Worm (Caenorhabditis elegans) whole organism, late embryonic: ENCODE measurements around the gene F09F9.3.

Experiments used
- C38D4.7 ChIP-seq: fragments of 200-800 bp; sonication (Bioruptor generic); optimal IDR thresholded peaks from 2 replicates; lab custom pipeline; 2018; ENCODE audit warnings: mild to moderate bottlenecking, missing genetic modification characterization, moderate library complexity, missing compliant biosample characterization
- K02D7.2 ChIP-seq: sonication (generic microtip); optimal IDR thresholded peaks from 2 replicates; lab custom pipeline; 2017; ENCODE audit warnings: mild to moderate bottlenecking, missing genetic modification characterization, missing compliant biosample characterization
- K09A11.1 ChIP-seq: sonication (generic microtip); optimal IDR thresholded peaks from 2 replicates; lab custom pipeline; 2017; ENCODE audit warnings: antibody characterized with exemption, mild to moderate bottlenecking, missing genetic modification characterization, missing compliant biosample characterization; ENCODE audit not compliant: insufficient read depth
- T23F11.4 ChIP-seq: fragments of 200-800 bp; sonication (Bioruptor generic); optimal IDR thresholded peaks from 2 replicates; lab custom pipeline; 2018; ENCODE audit warnings: mild to moderate bottlenecking, missing genetic modification characterization, missing compliant biosample characterization
- ceh-14 ChIP-seq: sonication (generic microtip); optimal IDR thresholded peaks from 2 replicates; lab custom pipeline; 2016; ENCODE audit warnings: missing genotype, missing genetic modification characterization, missing compliant biosample characterization
- ceh-18 ChIP-seq: sonication (generic microtip); optimal IDR thresholded peaks from 2 replicates; lab custom pipeline; 2016; ENCODE audit warnings: missing genetic modification characterization, missing compliant biosample characterization
- ceh-2 ChIP-seq: sonication (generic microtip); optimal IDR thresholded peaks from 2 replicates; lab custom pipeline; 2016; ENCODE audit warnings: missing genotype, missing genetic modification characterization, missing compliant biosample characterization
- ceh-22 ChIP-seq: sonication (generic microtip); optimal IDR thresholded peaks from 2 replicates; lab custom pipeline; 2017; ENCODE audit warnings: missing biosample characterization, missing genetic modification characterization
- ceh-30 ChIP-seq: fragments of 150-350 bp; optimal IDR thresholded peaks from 2 replicates; lab custom pipeline; 2014; ENCODE audit warnings: missing biosample characterization, missing genetic modification characterization
- ceh-31 ChIP-seq: sonication (generic microtip); optimal IDR thresholded peaks from 2 replicates; lab custom pipeline; 2016; ENCODE audit warnings: missing genetic modification characterization, missing compliant biosample characterization
- ceh-45 ChIP-seq: fragments of 200-800 bp; sonication (Bioruptor generic); IDR thresholded peaks from 2 replicates; pipeline ENCODE4 v1.3.6; 2022; ENCODE audit warnings: missing genetic modification reagents, missing genetic modification characterization, missing compliant biosample characterization
- ceh-6 ChIP-seq: fragments of 200-800 bp; sonication (Bioruptor generic); optimal IDR thresholded peaks from 2 replicates; lab custom pipeline; 2018; ENCODE audit warnings: mild to moderate bottlenecking, missing genetic modification characterization, missing compliant biosample characterization
- che-1 ChIP-seq: sonication (generic microtip); optimal IDR thresholded peaks from 2 replicates; lab custom pipeline; 2016; ENCODE audit warnings: mild to moderate bottlenecking, missing genetic modification characterization, missing compliant biosample characterization
- dmd-4 ChIP-seq: sonication (generic microtip); optimal IDR thresholded peaks from 2 replicates; lab custom pipeline; 2016; ENCODE audit warnings: borderline replicate concordance, missing genetic modification characterization, missing compliant biosample characterization
- dve-1 ChIP-seq: sonication (generic microtip); optimal IDR thresholded peaks from 2 replicates; lab custom pipeline; 2017; ENCODE audit warnings: antibody characterized with exemption, mild to moderate bottlenecking, missing genetic modification characterization, missing compliant biosample characterization
- elt-2 ChIP-seq: sonication (generic microtip); optimal IDR thresholded peaks from 2 replicates; lab custom pipeline; 2016; ENCODE audit warnings: missing genetic modification reagents, missing genetic modification characterization, missing compliant biosample characterization
- eyg-1 ChIP-seq: sonication (generic microtip); optimal IDR thresholded peaks from 2 replicates; lab custom pipeline; 2016; ENCODE audit warnings: missing genotype, missing genetic modification characterization, missing compliant biosample characterization
- fax-1 ChIP-seq: sonication (generic microtip); optimal IDR thresholded peaks from 2 replicates; lab custom pipeline; 2016; ENCODE audit warnings: missing genotype, missing genetic modification characterization, missing compliant biosample characterization
- gmeb-2 ChIP-seq: sonication (generic microtip); optimal IDR thresholded peaks from 2 replicates; lab custom pipeline; 2016; ENCODE audit warnings: missing genetic modification characterization, inconsistent platforms, missing compliant biosample characterization
- hlh-8 ChIP-seq: sonication (generic microtip); optimal IDR thresholded peaks from 2 replicates; lab custom pipeline; 2016; ENCODE audit warnings: missing genotype, missing genetic modification characterization, missing compliant biosample characterization
- lim-6 ChIP-seq: sonication (generic microtip); optimal IDR thresholded peaks from 2 replicates; lab custom pipeline; 2016; ENCODE audit warnings: missing genetic modification characterization, missing compliant biosample characterization
- madf-2 ChIP-seq: sonication (generic microtip); optimal IDR thresholded peaks from 2 replicates; lab custom pipeline; 2017; ENCODE audit warnings: missing genetic modification characterization, missing compliant biosample characterization
- mec-3 ChIP-seq: sonication (generic microtip); optimal IDR thresholded peaks from 2 replicates; lab custom pipeline; 2016; ENCODE audit warnings: borderline replicate concordance, missing genetic modification characterization, missing compliant biosample characterization
- nfya-1 ChIP-seq: sonication (generic microtip); optimal IDR thresholded peaks from 2 replicates; lab custom pipeline; 2017; ENCODE audit warnings: missing genetic modification characterization, mild to moderate bottlenecking, missing compliant biosample characterization, antibody characterized with exemption, moderate library complexity
- nhr-11 ChIP-seq: fragments of 150-350 bp; optimal IDR thresholded peaks from 2 replicates; lab custom pipeline; 2014; ENCODE audit warnings: missing biosample characterization, missing genetic modification characterization
- nhr-232 ChIP-seq: sonication (generic microtip); optimal IDR thresholded peaks from 2 replicates; lab custom pipeline; 2016; ENCODE audit warnings: missing genetic modification characterization, missing compliant biosample characterization
- odd-2 ChIP-seq: sonication (generic microtip); optimal IDR thresholded peaks from 2 replicates; lab custom pipeline; 2017; ENCODE audit warnings: antibody characterized with exemption, mild to moderate bottlenecking, missing genetic modification characterization, missing compliant biosample characterization
- pag-3 ChIP-seq: sonication (generic microtip); optimal IDR thresholded peaks from 2 replicates; lab custom pipeline; 2016; ENCODE audit warnings: missing compliant biosample characterization, missing genetic modification characterization, borderline replicate concordance
- pha-2 ChIP-seq: sonication (generic microtip); optimal IDR thresholded peaks from 2 replicates; lab custom pipeline; 2017; ENCODE audit warnings: mild to moderate bottlenecking, missing genetic modification characterization, missing compliant biosample characterization
- pha-4 ChIP-seq: fragments of 150-350 bp; optimal IDR thresholded peaks from 2 replicates; lab custom pipeline; 2018; ENCODE audit warnings: missing biosample characterization, missing genetic modification reagents, missing genetic modification characterization
- rnt-1 ChIP-seq: sonication (generic microtip); optimal IDR thresholded peaks from 2 replicates; lab custom pipeline; 2016; ENCODE audit warnings: missing genetic modification characterization, missing compliant biosample characterization
- sox-2 ChIP-seq: fragments of 200-800 bp; sonication (Bioruptor generic); IDR thresholded peaks from 2 replicates; pipeline ENCODE4 v1.3.6; 2022; ENCODE audit warnings: missing genetic modification reagents, missing genetic modification characterization, missing compliant biosample characterization
- sox-4 ChIP-seq: sonication (generic microtip); optimal IDR thresholded peaks from 2 replicates; lab custom pipeline; 2017; ENCODE audit warnings: mild to moderate bottlenecking, missing genetic modification characterization, inconsistent platforms, missing compliant biosample characterization
- tbx-2 ChIP-seq: sonication (generic microtip); optimal IDR thresholded peaks from 2 replicates; lab custom pipeline; 2016; ENCODE audit warnings: missing genetic modification characterization, missing compliant biosample characterization
- tbx-7 ChIP-seq: sonication (generic microtip); optimal IDR thresholded peaks from 2 replicates; lab custom pipeline; 2016; ENCODE audit warnings: missing genotype, missing genetic modification characterization, missing compliant biosample characterization
- unc-42 ChIP-seq: sonication (generic microtip); optimal IDR thresholded peaks from 2 replicates; lab custom pipeline; 2016; ENCODE audit warnings: missing genotype, missing genetic modification characterization, missing compliant biosample characterization
- zip-5 ChIP-seq: sonication (generic microtip); optimal IDR thresholded peaks from 2 replicates; lab custom pipeline; 2016; ENCODE audit warnings: missing genetic modification characterization, missing compliant biosample characterization
- ztf-16 ChIP-seq: sonication (generic microtip); optimal IDR thresholded peaks from 2 replicates; lab custom pipeline; 2017; ENCODE audit warnings: missing genetic modification characterization, missing compliant biosample characterization

The F09F9.3 gene

DNA sequence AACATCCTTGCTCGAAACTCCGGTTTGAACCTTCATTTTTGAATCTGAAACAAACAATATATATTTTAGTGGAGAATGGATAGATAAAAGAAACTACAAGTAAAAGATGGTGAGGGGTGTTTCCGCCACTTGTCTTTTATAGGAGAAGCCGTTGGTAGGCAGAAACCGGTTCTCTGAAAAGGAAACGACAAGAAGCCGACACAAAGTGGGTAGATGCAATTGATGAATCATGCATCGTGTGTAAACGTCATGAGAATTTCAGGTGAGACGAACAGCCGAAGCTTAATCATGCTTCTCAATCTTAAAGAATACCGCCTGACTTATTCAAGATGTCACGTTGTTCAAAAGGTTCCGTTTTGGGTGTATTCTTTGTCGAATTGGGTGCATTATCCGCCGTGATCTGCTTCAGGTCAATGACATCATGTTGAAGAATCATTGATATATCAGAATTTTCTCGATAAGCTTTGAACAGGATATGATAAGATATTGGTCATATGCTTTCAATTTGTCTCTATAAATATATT, 18.7 kb downstream of the F09F9.3 start, which contains the start of gene R02E4.3:
Gene R02E4.3, minus strand, starts transcription at position 51 of the 524 bp plus-strand sequence.
- TF ChIP-seq gmeb-2 (tag; lab: Kevin White, UChicago) (no peak), unc-42 (tag; lab: Kevin White, UChicago) (no peak), K09A11.1 (tag; lab: Kevin White, UChicago) (no peak), nfya-1 (tag; lab: Kevin White, UChicago) (no peak), ceh-2 (tag; lab: Kevin White, UChicago) (no peak), fax-1 (no peak), ceh-6 (GFP tag; lab: Kevin White, UChicago) (no peak), ceh-45 (GFP tag; lab: Robert Waterston, UW) (no peak), tbx-2 (tag; lab: Kevin White, UChicago) (no peak), K02D7.2 (tag; lab: Kevin White, UChicago) (no peak), rnt-1 (tag; lab: Kevin White, UChicago) (no peak), ceh-22 (no peak), nhr-11 (tag; lab: Kevin White, UChicago) (no peak), mec-3 (tag; lab: Kevin White, UChicago) (no peak), eyg-1 (tag; lab: Kevin White, UChicago) (no peak), tbx-7 (no peak), ceh-18 (tag; lab: Kevin White, UChicago) (no peak), T23F11.4 (no peak), ceh-14 (tag; lab: Kevin White, UChicago) (no peak)

DNA sequence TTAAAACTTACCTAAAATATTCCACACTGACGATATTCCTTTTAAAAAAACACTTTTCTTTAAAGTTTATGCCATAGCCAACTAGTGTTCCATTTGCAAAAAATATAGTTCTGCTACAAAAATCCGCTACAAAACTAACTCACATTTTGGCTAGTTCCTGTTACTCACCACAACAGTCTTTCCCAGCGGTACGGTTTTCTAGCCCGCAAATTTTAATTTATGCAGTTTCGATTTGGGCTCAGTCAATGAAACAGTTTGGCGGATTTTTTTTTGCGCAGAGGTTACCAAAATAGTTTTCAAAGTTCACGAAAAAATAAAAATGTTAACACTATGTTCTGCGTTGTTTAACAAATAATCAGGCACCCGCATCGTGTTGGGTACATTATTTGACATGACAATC, 19.6 kb downstream of the F09F9.3 start:
- TF ChIP-seq odd-2 (tag; lab: Kevin White, UChicago) (no peak), dmd-4 (tag; lab: Kevin White, UChicago) (no peak), ztf-16 (tag; lab: Kevin White, UChicago) (no peak), zip-5 (tag; lab: Kevin White, UChicago) (no peak), che-1 (tag; lab: Kevin White, UChicago) (no peak), tbx-2 (tag; lab: Kevin White, UChicago) (no peak), ceh-31 (tag; lab: Kevin White, UChicago) (no peak), madf-2 (tag; lab: Kevin White, UChicago) (no peak), T23F11.4 (no peak), nhr-232 (tag; lab: Kevin White, UChicago) (no peak)

DNA sequence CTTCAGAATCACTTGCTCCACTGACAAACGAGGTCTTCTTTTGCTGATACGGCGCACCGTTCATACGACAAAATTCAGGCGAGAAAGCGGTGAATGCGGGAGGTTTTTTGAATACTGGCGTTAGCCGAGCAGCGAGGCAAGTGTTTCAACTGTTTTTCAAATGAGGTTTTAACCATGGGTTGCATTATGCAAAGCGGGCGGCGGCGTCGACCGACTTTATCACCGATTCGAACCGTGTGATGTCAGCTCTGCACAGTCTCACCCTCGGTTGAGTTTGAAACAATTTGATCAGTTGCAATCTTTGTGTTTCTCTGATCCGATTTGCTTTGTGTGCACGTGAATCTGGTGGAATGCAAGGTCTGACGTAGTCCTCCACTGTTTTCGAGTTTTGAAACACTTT, 20.4 kb downstream of the F09F9.3 start, which contains the start of gene clh-4:
Gene clh-4, minus strand, starts transcription at position 101 of the 400 bp plus-strand sequence.
- TF ChIP-seq ztf-16 (tag; lab: Kevin White, UChicago) (no peak), elt-2 (tag; lab: Kevin White, UChicago) (no peak), gmeb-2 (tag; lab: Kevin White, UChicago) (no peak), tbx-7 (no peak), unc-42 (tag; lab: Kevin White, UChicago) (no peak), ceh-30 (tag; lab: Kevin White, UChicago) (no peak), nhr-11 (tag; lab: Kevin White, UChicago) (no peak), sox-4 (no peak), lim-6 (tag; lab: Kevin White, UChicago) (no peak), hlh-8 (tag; lab: Kevin White, UChicago) (no peak), C38D4.7 (GFP tag; lab: Kevin White, UChicago) (no peak), ceh-18 (tag; lab: Kevin White, UChicago) (no peak), nhr-232 (tag; lab: Kevin White, UChicago) (no peak), pha-4 (tag; lab: Kevin White, UChicago) (no peak), pha-2 (no peak), sox-2 (GFP tag; lab: Robert Waterston, UW) (no peak), dve-1 (tag; lab: Kevin White, UChicago) (no peak), pag-3 (tag; lab: Kevin White, UChicago) (no peak)
